Worm (Caenorhabditis elegans) whole organism, L4 larva: ENCODE measurements around the gene T27D12.1.

Experiments
- D1046.2 ChIP-seq: fragments of 200-800 bp; sonication (Bioruptor generic); IDR thresholded peaks from 2 replicates; pipeline ENCODE4 v1.3.6; 2022; ENCODE audit warnings: missing genetic modification characterization, missing compliant biosample characterization
- F37D6.2 ChIP-seq: sonication (generic microtip); optimal IDR thresholded peaks from 2 replicates; lab custom pipeline; 2016; ENCODE audit warnings: mild to moderate bottlenecking, missing genetic modification characterization, missing compliant biosample characterization
- R02D3.7 ChIP-seq: fragments of 150-350 bp; sonication (generic microtip); optimal IDR thresholded peaks from 3 replicates; lab custom pipeline; 2014; ENCODE audit warnings: missing biosample characterization, missing genetic modification characterization
- Y105C5A.15 ChIP-seq: fragments of 200-800 bp; sonication (Bioruptor generic); IDR thresholded peaks from 2 replicates; pipeline ENCODE4 v1.3.6; 2022; ENCODE audit warnings: missing genetic modification characterization, missing compliant biosample characterization
- aha-1 ChIP-seq: fragments of 150-350 bp; peaks from one replicate; lab custom pipeline; 2014; ENCODE audit warnings: missing biosample characterization, missing genetic modification characterization
- ama-1 ChIP-seq: fragments of 150-350 bp; optimal IDR thresholded peaks from 2 replicates; lab custom pipeline; 2014; ENCODE audit warnings: inconsistent platforms, mixed read lengths
- arid-1 ChIP-seq: fragments of 200-800 bp; sonication (Bioruptor generic); conservative IDR thresholded peaks from 2 replicates; pipeline ENCODE4 v1.3.6; 2022; ENCODE audit warnings: missing genetic modification reagents, missing genetic modification characterization, missing compliant biosample characterization
- attf-4 ChIP-seq: sonication (generic microtip); optimal IDR thresholded peaks from 3 replicates; lab custom pipeline; 2017; ENCODE audit warnings: missing biosample characterization, missing genetic modification characterization
- ceh-28 ChIP-seq: fragments of 150-350 bp; optimal IDR thresholded peaks from 2 replicates; lab custom pipeline; 2014; ENCODE audit warnings: missing biosample characterization, missing genetic modification reagents, missing genetic modification characterization
- ceh-44 ChIP-seq: fragments of 200-800 bp; sonication (Bioruptor generic); IDR thresholded peaks from 2 replicates; pipeline ENCODE4 v1.3.6; 2022; ENCODE audit warnings: missing genetic modification reagents, missing genetic modification characterization, missing compliant biosample characterization
- ceh-62 ChIP-seq: sonication (generic microtip); optimal IDR thresholded peaks from 2 replicates; lab custom pipeline; 2017; ENCODE audit warnings: missing biosample characterization, missing genetic modification characterization
- cey-2 ChIP-seq: sonication (generic microtip); optimal IDR thresholded peaks from 3 replicates; lab custom pipeline; 2017; ENCODE audit warnings: missing genetic modification characterization, mild to moderate bottlenecking, missing compliant biosample characterization, antibody characterized with exemption, borderline replicate concordance; ENCODE audit not compliant: insufficient read depth
- daf-16 ChIP-seq, 3 experiments: sonication (generic microtip); optimal IDR thresholded peaks; 2 replicates each; lab custom pipeline; 2016 to 2017; ENCODE audit warnings: missing genetic modification characterization in 3 of 3, missing genetic modification reagents in 3 of 3, mild to moderate bottlenecking in 2 of 3, missing compliant biosample characterization in 2 of 3, missing biosample characterization in 1 of 3, moderate library complexity in 1 of 3
- daf-8 ChIP-seq: fragments of 200-800 bp; sonication (Bioruptor generic); IDR thresholded peaks from 2 replicates; pipeline ENCODE4 v1.3.6; 2022; ENCODE audit warnings: missing genetic modification characterization, missing compliant biosample characterization
- dmd-6 ChIP-seq: fragments of 200-800 bp; sonication (Bioruptor generic); IDR thresholded peaks from 2 replicates; pipeline ENCODE4 v1.3.6; 2022; ENCODE audit warnings: missing genetic modification reagents, missing genetic modification characterization, missing compliant biosample characterization
- fkh-10 ChIP-seq: fragments of 150-350 bp; optimal IDR thresholded peaks from 2 replicates; lab custom pipeline; 2014; ENCODE audit warnings: missing biosample characterization, missing genetic modification reagents, missing genetic modification characterization
- hlh-11 ChIP-seq: fragments of 200-800 bp; sonication (Bioruptor generic); optimal IDR thresholded peaks from 2 replicates; lab custom pipeline; 2018; ENCODE audit warnings: mild to moderate bottlenecking, missing genetic modification characterization, missing compliant biosample characterization
- hlh-30 ChIP-seq: sonication (generic microtip); optimal IDR thresholded peaks from 2 replicates; lab custom pipeline; 2017; ENCODE audit warnings: antibody characterized with exemption, mild to moderate bottlenecking, missing genetic modification characterization, missing compliant biosample characterization; ENCODE audit not compliant: insufficient read depth
- jun-1 ChIP-seq: fragments of 150-350 bp; optimal IDR thresholded peaks from 2 replicates; lab custom pipeline; 2014; ENCODE audit warnings: missing biosample characterization, missing genetic modification reagents, missing genetic modification characterization
- lin-1 ChIP-seq: fragments of 200-800 bp; sonication (Bioruptor generic); IDR thresholded peaks from 2 replicates; pipeline ENCODE4 v1.3.6; 2022; ENCODE audit warnings: missing genetic modification reagents, missing genetic modification characterization, missing compliant biosample characterization
- lin-13 ChIP-seq: fragments of 150-350 bp; optimal IDR thresholded peaks from 2 replicates; lab custom pipeline; 2014; ENCODE audit warnings: missing biosample characterization, missing genetic modification reagents, missing genetic modification characterization
- madf-5 ChIP-seq, 2 experiments: fragments of 200-800 bp; sonication (Bioruptor generic); IDR thresholded peaks; 2 replicates each; pipeline ENCODE4 v1.3.6; 2022; ENCODE audit warnings: missing compliant biosample characterization in 2 of 2, missing genetic modification characterization in 2 of 2
- madf-9 ChIP-seq: fragments of 200-800 bp; sonication (Bioruptor generic); conservative IDR thresholded peaks from 2 replicates; pipeline ENCODE4 v1.3.6; 2022; ENCODE audit warnings: missing genetic modification reagents, missing genetic modification characterization, missing compliant biosample characterization
- mdl-1 ChIP-seq, 2 experiments: fragments of 150-350 bp in 1 of 2; sonication (generic microtip) in 1 of 2; optimal IDR thresholded peaks; 2 replicates each; lab custom pipeline; 2014 to 2017; ENCODE audit warnings: missing biosample characterization in 2 of 2, missing genetic modification characterization in 2 of 2
- nhr-28 ChIP-seq: fragments of 150-350 bp; optimal IDR thresholded peaks from 2 replicates; lab custom pipeline; 2014; ENCODE audit warnings: missing biosample characterization, missing genetic modification characterization
- nhr-48 ChIP-seq: sonication (generic microtip); optimal IDR thresholded peaks from 2 replicates; lab custom pipeline; 2016; ENCODE audit warnings: mild to moderate bottlenecking, missing genetic modification characterization, missing compliant biosample characterization
- sdz-12 ChIP-seq: fragments of 200-800 bp; sonication (Bioruptor generic); optimal IDR thresholded peaks from 2 replicates; lab custom pipeline; 2018; ENCODE audit warnings: mild to moderate bottlenecking, missing genetic modification characterization, missing compliant biosample characterization
- snpc-1.2 ChIP-seq: fragments of 200-800 bp; sonication (Bioruptor generic); IDR thresholded peaks from 2 replicates; pipeline ENCODE4 v1.3.6; 2022; ENCODE audit warnings: missing genetic modification reagents, missing genetic modification characterization, missing compliant biosample characterization
- unc-62 ChIP-seq, 3 experiments: fragments of 150-350 bp in 1 of 3; sonication (generic microtip); optimal IDR thresholded peaks in 2 of 3; peaks in 1 of 3; 1 replicate in 1 of 3; 2 replicates in 2 of 3; lab custom pipeline; 2014 to 2017; ENCODE audit warnings: missing biosample characterization in 3 of 3, missing genetic modification characterization in 3 of 3, missing genetic modification reagents in 3 of 3, missing genotype in 1 of 3
- zfp-3 ChIP-seq: fragments of 200-800 bp; sonication (Bioruptor generic); conservative IDR thresholded peaks from 2 replicates; pipeline ENCODE4 v1.3.6; 2022; ENCODE audit warnings: missing genetic modification reagents, missing genetic modification characterization, missing compliant biosample characterization
- zip-11 ChIP-seq: fragments of 200-800 bp; sonication (Bioruptor generic); IDR thresholded peaks from 2 replicates; pipeline ENCODE4 v1.3.6; 2022; ENCODE audit warnings: missing genetic modification characterization, missing compliant biosample characterization

The T27D12.1 gene

DNA sequence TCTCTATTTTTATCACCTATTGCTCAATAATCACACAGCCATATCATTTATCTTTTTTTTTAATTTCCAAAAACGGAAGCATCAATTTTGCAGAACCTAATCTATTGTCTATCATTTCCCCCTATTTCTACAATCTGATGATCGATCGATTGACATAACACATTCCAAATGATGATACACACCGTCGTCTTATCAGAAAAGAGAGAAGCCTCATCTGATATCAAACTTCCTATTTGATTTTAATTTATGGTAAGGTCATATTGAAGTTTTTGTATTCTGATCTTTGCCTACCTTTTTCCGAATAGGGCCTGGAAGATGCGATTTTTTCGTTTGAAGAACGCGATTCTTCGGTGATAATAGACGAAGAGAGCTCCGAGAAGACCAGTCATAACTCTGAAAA, 7.2 kb downstream of the T27D12.1 start:
- no peak for TF ChIP-seq R02D3.7 (tag; lab: Kevin White, UChicago)
- TF ChIP-seq F37D6.2: no peak
- TF ChIP-seq ama-1: no peak
- peak; percentile 31 for TF ChIP-seq nhr-28 (tag; lab: Kevin White, UChicago)
- TF ChIP-seq ceh-28 (tag; lab: Kevin White, UChicago): no peak
- TF ChIP-seq mdl-1 (tag; optimal IDR thresholded peaks at IDR 0.05; lab: Kevin White, UChicago): no peak
- peak; percentile 79 for TF ChIP-seq aha-1 (tag; lab: Kevin White, UChicago)
- no peak for TF ChIP-seq zip-11 (GFP tag; lab: Robert Waterston, UW)

DNA sequence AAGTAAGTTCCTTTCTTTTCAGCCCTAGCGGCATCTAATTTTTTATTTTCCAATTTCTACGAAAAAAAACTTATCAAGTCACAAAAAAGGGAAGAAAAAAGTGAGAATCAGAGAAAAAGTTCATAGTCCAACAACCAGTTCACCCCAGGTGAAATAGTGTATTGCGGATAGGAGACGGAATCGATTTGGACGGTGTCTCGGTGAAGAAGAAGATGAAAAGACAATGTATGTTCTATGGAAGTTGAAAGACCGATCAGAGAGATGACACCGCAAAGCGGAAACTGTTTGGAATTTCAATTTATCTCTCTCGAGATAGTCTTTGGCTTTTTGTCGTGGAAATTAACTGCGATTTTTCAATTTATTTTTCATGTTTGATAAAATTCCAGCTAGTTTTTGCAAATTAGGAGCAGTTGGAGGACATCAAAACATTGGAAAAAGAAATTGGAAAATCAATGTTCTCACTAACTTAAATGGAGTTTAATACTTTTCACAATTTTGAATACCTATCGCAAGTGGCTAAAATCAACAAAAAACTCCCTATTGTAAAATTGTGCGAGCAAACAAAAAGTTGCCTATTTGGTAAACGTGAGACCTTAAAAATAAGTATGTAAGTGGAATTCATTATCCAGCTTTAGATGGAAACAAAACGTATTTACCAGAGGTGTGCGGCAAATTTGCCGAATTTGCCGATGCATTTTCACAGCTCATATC, 9.9 kb downstream of the T27D12.1 start:
- no peak for TF ChIP-seq fkh-10 (GFP tag; lab: Kevin White, UChicago)
- TF ChIP-seq dmd-6 (GFP tag; lab: Robert Waterston, UW): peak; percentile 28; the same call in 1 of the 2 replicates
- peak in 1 of 2 experiments; percentile 92 for TF ChIP-seq unc-62 (GFP tag; optimal IDR thresholded peaks at IDR 0.05 in 1 of 2; lab: Kevin White, UChicago)
- no peak for TF ChIP-seq unc-62 (tag; optimal IDR thresholded peaks at IDR 0.05; lab: Kevin White, UChicago)
- no peak for TF ChIP-seq lin-13
- TF ChIP-seq hlh-11 (tag; lab: Kevin White, UChicago): peak; percentile 31
- peak in 1 of 2 experiments; percentile 22 for TF ChIP-seq mdl-1 (tag; optimal IDR thresholded peaks at IDR 0.05; lab: Kevin White, UChicago)
- peak; percentile 12 for TF ChIP-seq nhr-48
- TF ChIP-seq nhr-28 (tag; lab: Kevin White, UChicago): peak; percentile 6

DNA sequence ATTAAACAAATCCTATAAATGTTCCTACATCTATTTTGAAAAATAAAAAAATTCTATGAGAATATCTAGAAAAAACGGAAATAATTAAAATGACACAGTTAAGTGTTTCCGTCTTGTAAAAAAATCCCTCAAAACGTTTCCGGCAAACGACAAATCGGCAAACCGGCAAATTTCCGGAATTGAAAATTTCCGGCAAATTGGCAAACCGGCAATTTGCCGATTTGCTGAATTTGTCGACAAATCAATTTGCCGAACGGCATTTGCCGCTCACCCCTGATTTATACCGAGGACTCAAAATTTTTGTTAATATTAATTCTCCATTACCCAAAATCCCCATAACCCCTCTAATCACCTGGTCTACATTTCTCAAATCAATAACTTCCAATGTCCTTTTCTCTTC, 10.7 kb downstream of the T27D12.1 start:
- TF ChIP-seq ceh-62 (no peak), daf-8 (GFP tag; lab: Robert Waterston, UW) (no peak), jun-1 (tag; lab: Kevin White, UChicago) (no peak), arid-1 (no peak), unc-62 (GFP tag; optimal IDR thresholded peaks at IDR 0.05 in 1 of 2; lab: Kevin White, UChicago) (peak in 1 of 2 experiments; percentile 52), unc-62 (tag; optimal IDR thresholded peaks at IDR 0.05; lab: Kevin White, UChicago) (no peak), attf-4 (no peak), lin-1 (GFP tag; lab: Robert Waterston, UW) (no peak)

DNA sequence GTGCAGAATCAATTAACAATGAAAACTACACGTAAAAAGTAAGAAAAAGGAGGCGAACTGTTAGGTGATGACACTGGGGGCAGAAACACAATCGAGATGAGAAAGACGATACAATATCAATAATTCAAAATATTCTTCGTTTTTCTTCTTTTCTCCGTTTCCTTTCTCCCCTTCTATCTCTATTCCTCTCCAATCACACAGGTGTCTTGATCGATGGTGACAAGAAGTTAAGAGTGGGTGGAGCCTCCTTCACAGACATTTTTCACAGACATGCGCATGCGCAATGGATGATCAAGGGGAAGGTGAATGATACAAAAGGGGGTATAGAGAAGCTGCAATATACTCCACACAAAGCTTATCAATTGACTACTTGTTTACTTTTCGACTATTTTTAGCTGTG, 12.3 kb downstream of the T27D12.1 start:
- TF ChIP-seq attf-4 (no peak), D1046.2 (GFP tag; lab: Robert Waterston, UW) (no peak), nhr-28 (tag; lab: Kevin White, UChicago) (peak; percentile 33), zfp-3 (GFP tag; lab: Robert Waterston, UW) (no peak), cey-2 (tag; lab: Kevin White, UChicago) (no peak), madf-9 (GFP tag; lab: Robert Waterston, UW) (no peak), Y105C5A.15 (GFP tag; lab: Robert Waterston, UW) (no peak), sdz-12 (GFP tag; lab: Kevin White, UChicago) (no peak), hlh-30 (peak; percentile 29), madf-5 (GFP tag; IDR thresholded peaks at IDR 0.05; lab: Robert Waterston, UW) (no peak)
- TF ChIP-seq, all 104 proteins: peak for 2

DNA sequence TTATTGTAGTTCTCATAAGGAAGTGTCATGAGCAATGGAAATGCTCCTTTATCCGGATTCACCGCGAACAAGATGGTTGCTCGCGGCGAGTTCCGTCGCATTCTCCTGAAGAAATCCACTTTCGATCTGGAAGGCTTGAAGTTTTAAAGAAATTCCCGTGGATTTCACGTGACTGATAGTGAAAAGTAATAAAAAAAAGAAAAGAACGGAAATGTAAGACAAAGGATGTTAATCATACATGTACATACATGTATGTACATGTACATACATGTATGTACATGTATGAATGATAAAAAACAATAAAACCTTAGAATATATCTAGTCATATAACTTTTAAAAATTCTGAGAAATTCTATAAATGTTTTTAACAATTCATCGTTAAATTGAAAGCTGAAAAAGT, 13.9 kb downstream of the T27D12.1 start, which contains the start of gene clh-1:
Gene clh-1 (minus strand): TSS at position 101 of the 400 bp plus-strand sequence.
- TF ChIP-seq ceh-28 (tag; lab: Kevin White, UChicago): no peak
- TF ChIP-seq snpc-1.2: no peak

DNA sequence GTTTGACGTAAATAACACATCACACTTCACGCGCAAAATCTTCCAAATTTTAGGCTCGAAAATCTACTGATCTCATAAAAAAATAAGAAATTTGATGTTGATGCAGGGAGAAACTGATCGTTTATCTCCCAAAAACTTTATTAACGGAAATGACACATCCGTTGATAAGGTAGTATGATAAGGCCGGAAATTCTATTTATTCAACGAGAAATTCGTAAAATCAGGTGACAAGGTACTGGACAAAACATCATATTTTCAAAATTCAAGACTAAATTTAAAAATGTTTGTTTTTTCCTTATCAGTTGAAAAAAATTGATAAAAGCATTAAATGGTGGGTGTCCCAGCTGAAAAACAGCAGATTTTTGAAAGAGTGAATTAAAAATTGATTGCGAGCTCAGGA, 17.4 kb downstream of the T27D12.1 start:
- TF ChIP-seq snpc-1.2 (no peak), ceh-44 (GFP tag; lab: Robert Waterston, UW) (no peak), daf-16 (GFP tag; optimal IDR thresholded peaks at IDR 0.05; lab: Kevin White, UChicago) (no peak), daf-16 (tag; optimal IDR thresholded peaks at IDR 0.05; lab: Kevin White, UChicago) (peak; percentile 49), fkh-10 (GFP tag; lab: Kevin White, UChicago) (no peak)
